In the genomic region with DNA sequence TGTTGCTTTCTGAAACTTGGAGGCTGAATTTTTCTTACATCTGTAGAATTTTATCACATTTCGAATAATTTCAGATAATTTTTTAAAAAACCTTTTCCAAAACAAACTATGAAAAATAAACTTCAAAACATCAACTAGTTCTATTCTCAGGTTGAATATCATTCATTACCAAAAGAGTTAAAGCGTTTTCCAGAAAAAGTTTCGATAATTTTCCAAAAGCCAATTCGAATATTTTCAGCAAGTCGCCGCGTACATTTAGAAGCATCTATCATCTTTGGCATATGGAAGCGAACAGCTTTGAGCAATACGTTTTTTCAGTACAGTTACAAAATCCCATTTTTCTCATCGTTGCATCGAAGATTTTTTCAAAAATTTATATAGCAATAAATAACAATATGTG, we compare ENCODE assay signal across 6 worm cellular contexts.
A peak's percentile ranks its signal among the peaks of the same experiment; 100 is the strongest.
TF ChIP-seq lines count a peak whose summit lies in the region.

No protein-coding gene starts in this region.

TF ChIP-seq in whole organism, L1 larva, 84 proteins besides CTCF, POLR2A, EP300 and RAD21 (continues in another document):
- TF ChIP-seq unc-130 (tag; optimal IDR thresholded peaks at IDR 0.05; lab: Kevin White, UChicago) (no peak), skn-1 (tag; optimal IDR thresholded peaks at IDR 0.05; lab: Kevin White, UChicago) (no peak), dsc-1 (tag; optimal IDR thresholded peaks at IDR 0.05; lab: Kevin White, UChicago) (no peak), egl-27 (tag; optimal IDR thresholded peaks at IDR 0.05; lab: Kevin White, UChicago) (no peak), nhr-84 (tag; optimal IDR thresholded peaks at IDR 0.05; lab: Kevin White, UChicago) (no peak), elt-3 (tag; optimal IDR thresholded peaks at IDR 0.05; lab: Kevin White, UChicago) (no peak), aly-2 (tag; optimal IDR thresholded peaks at IDR 0.05; lab: Kevin White, UChicago) (peak; percentile 91), sptf-1 (tag; optimal IDR thresholded peaks at IDR 0.05; lab: Kevin White, UChicago) (no peak), alr-1 (tag; optimal IDR thresholded peaks at IDR 0.05; lab: Kevin White, UChicago; ENCODE audit: borderline replicate concordance) (no peak), ceh-90 (tag; optimal IDR thresholded peaks at IDR 0.05; lab: Kevin White, UChicago) (no peak), snu-23 (GFP tag; optimal IDR thresholded peaks at IDR 0.05; lab: Kevin White, UChicago) (no peak), mef-2 (tag; optimal IDR thresholded peaks at IDR 0.05; lab: Kevin White, UChicago) (no peak), nhr-76 (tag; optimal IDR thresholded peaks at IDR 0.05; lab: Kevin White, UChicago) (no peak), isw-1 (GFP tag; IDR thresholded peaks at IDR 0.05; lab: Robert Waterston, UW) (no peak), ama-1 (optimal IDR thresholded peaks at IDR 0.05; lab: Kevin White, UChicago) (peak; percentile 81)

TF ChIP-seq in whole organism, L2 larva, 48 proteins besides CTCF, POLR2A, EP300 and RAD21:
- TF ChIP-seq nhr-129 (tag; optimal IDR thresholded peaks at IDR 0.05; lab: Kevin White, UChicago) (peak; percentile 6), lin-13 (GFP tag; optimal IDR thresholded peaks at IDR 0.05; lab: Kevin White, UChicago) (peak; percentile 11), lsy-2 (tag; optimal IDR thresholded peaks at IDR 0.05; lab: Kevin White, UChicago) (peak in 1 of 2 experiments; percentile 63), aly-2 (tag; optimal IDR thresholded peaks at IDR 0.05; lab: Kevin White, UChicago) (no peak), ZK546.5 (tag; optimal IDR thresholded peaks at IDR 0.05; lab: Kevin White, UChicago) (no peak), sma-3 (GFP tag; optimal IDR thresholded peaks at IDR 0.05; lab: Kevin White, UChicago) (peak; percentile 47), nhr-6 (tag; optimal IDR thresholded peaks at IDR 0.05; lab: Kevin White, UChicago) (peak; percentile 1), ama-1 (optimal IDR thresholded peaks at IDR 0.05; lab: Kevin White, UChicago) (peak; percentile 51), nhr-25 (tag; optimal IDR thresholded peaks at IDR 0.05; lab: Kevin White, UChicago) (peak; percentile 48), ztf-4 (tag; optimal IDR thresholded peaks at IDR 0.05; lab: Kevin White, UChicago) (peak; percentile 61), sem-4 (tag; optimal IDR thresholded peaks at IDR 0.05; lab: Kevin White, UChicago) (peak; percentile 64)
TF ChIP-seq in whole organism, L2 larva: peak in this region for 9.

TF ChIP-seq in whole organism, L3 larva, 47 proteins besides CTCF, POLR2A, EP300 and RAD21 (continues in another document):
- no peak for TF ChIP-seq hmg-11 (tag; optimal IDR thresholded peaks at IDR 0.05; lab: Kevin White, UChicago)
- TF ChIP-seq skn-1 (tag; optimal IDR thresholded peaks at IDR 0.05; lab: Kevin White, UChicago) = no peak
- peak; percentile 42 for TF ChIP-seq nhr-25 (tag; optimal IDR thresholded peaks at IDR 0.05; lab: Kevin White, UChicago)
- no peak for TF ChIP-seq fkh-2 (tag; optimal IDR thresholded peaks at IDR 0.05; lab: Kevin White, UChicago)
- no peak for TF ChIP-seq aly-2 (tag; optimal IDR thresholded peaks at IDR 0.05; lab: Kevin White, UChicago)
- peak; percentile 19 for TF ChIP-seq elt-2 (tag; optimal IDR thresholded peaks at IDR 0.05; lab: Kevin White, UChicago)
- no peak for TF ChIP-seq R02D3.7 (tag; optimal IDR thresholded peaks at IDR 0.05; lab: Kevin White, UChicago)
- peak in 1 of 3 experiments; percentile 9 for TF ChIP-seq elt-3 (tag; optimal IDR thresholded peaks at IDR 0.05; lab: Kevin White, UChicago)
- no peak for TF ChIP-seq nfya-1 (tag; optimal IDR thresholded peaks at IDR 0.05; lab: Kevin White, UChicago; ENCODE audit: insufficient read depth)
- no peak for TF ChIP-seq ZK546.5 (tag; optimal IDR thresholded peaks at IDR 0.05; lab: Kevin White, UChicago)
- peak; percentile 49 for TF ChIP-seq pha-4 (tag; optimal IDR thresholded peaks at IDR 0.05; lab: Kevin White, UChicago)
- TF ChIP-seq snpc-4 (tag; optimal IDR thresholded peaks at IDR 0.05; lab: Kevin White, UChicago) = no peak
- TF ChIP-seq unc-39 (tag; optimal IDR thresholded peaks at IDR 0.05; lab: Kevin White, UChicago) = no peak
- no peak for TF ChIP-seq mdl-1 (tag; optimal IDR thresholded peaks at IDR 0.05; lab: Kevin White, UChicago)
- TF ChIP-seq eor-1 (tag; optimal IDR thresholded peaks at IDR 0.05; lab: Kevin White, UChicago) = no peak
- no peak for TF ChIP-seq nhr-28 (tag; optimal IDR thresholded peaks at IDR 0.05; lab: Kevin White, UChicago)
- no peak for TF ChIP-seq lin-39 (tag; optimal IDR thresholded peaks at IDR 0.05; lab: Kevin White, UChicago)

TF ChIP-seq in whole organism, L4 larva, 104 proteins besides CTCF, POLR2A, EP300 and RAD21 (continues in another document):
- TF ChIP-seq lir-3 (tag; optimal IDR thresholded peaks at IDR 0.05; lab: Kevin White, UChicago) (no peak), rbr-2 (tag; optimal IDR thresholded peaks at IDR 0.05; lab: Kevin White, UChicago) (peak; percentile 6), lin-1 (GFP tag; IDR thresholded peaks at IDR 0.05; lab: Robert Waterston, UW) (no peak), mep-1 (tag; optimal IDR thresholded peaks at IDR 0.05; lab: Kevin White, UChicago) (peak; percentile 73), duxl-1 (tag; optimal IDR thresholded peaks at IDR 0.05; lab: Kevin White, UChicago; ENCODE audit: poor library complexity) (peak; percentile 4), lin-39 (tag; optimal IDR thresholded peaks at IDR 0.05; lab: Kevin White, UChicago) (no peak), mes-2 (tag; optimal IDR thresholded peaks at IDR 0.05; lab: Kevin White, UChicago; ENCODE audit: poor library complexity, severe bottlenecking) (peak; percentile 23), Y48G9A.11 (GFP tag; IDR thresholded peaks at IDR 0.05; lab: Robert Waterston, UW) (no peak), T26A8.4 (GFP tag; IDR thresholded peaks at IDR 0.05; lab: Robert Waterston, UW) (no peak), arid-1 (GFP tag; conservative IDR thresholded peaks at IDR 0.05; lab: Robert Waterston, UW) (peak; percentile 49; the same call in 1 of the 2 replicates), nhr-6 (tag; optimal IDR thresholded peaks at IDR 0.05; lab: Kevin White, UChicago) (no peak), spr-1 (tag; optimal IDR thresholded peaks at IDR 0.05; lab: Kevin White, UChicago) (no peak), ztf-7 (tag; optimal IDR thresholded peaks at IDR 0.05; lab: Kevin White, UChicago) (peak; percentile 27), aha-1 (tag; lab: Kevin White, UChicago) (no peak), nhr-25 (tag; optimal IDR thresholded peaks at IDR 0.05; lab: Kevin White, UChicago; ENCODE audit: borderline replicate concordance, insufficient read depth) (no peak), nhr-11 (tag; optimal IDR thresholded peaks at IDR 0.05; lab: Kevin White, UChicago) (no peak)

TF ChIP-seq in whole organism, late embryonic, 69 proteins besides CTCF, POLR2A, EP300 and RAD21:
- TF ChIP-seq ceh-30 (tag; optimal IDR thresholded peaks at IDR 0.05; lab: Kevin White, UChicago) (no peak), ama-1 (optimal IDR thresholded peaks at IDR 0.05; lab: Kevin White, UChicago) (peak; percentile 60)

TF ChIP-seq in whole organism, young adult, 124 proteins besides CTCF, POLR2A, EP300 and RAD21:
- TF ChIP-seq repo-1 (tag; optimal IDR thresholded peaks at IDR 0.05; lab: Kevin White, UChicago) = peak; percentile 76
- TF ChIP-seq hmg-1.2 (GFP tag; IDR thresholded peaks at IDR 0.05; lab: Robert Waterston, UW) = 0 out of 2 replicates have a peak, but pooled peaks have one; percentile 8
- peak; percentile 77; the same call in 1 of the 2 replicates for TF ChIP-seq nfyb-1 (GFP tag; IDR thresholded peaks at IDR 0.05; lab: Robert Waterston, UW)
- TF ChIP-seq gei-17 (GFP tag; optimal IDR thresholded peaks at IDR 0.05; lab: Kevin White, UChicago) = peak; percentile 41
- peak; percentile 35 for TF ChIP-seq ZK185.1 (tag; optimal IDR thresholded peaks at IDR 0.05; lab: Kevin White, UChicago; ENCODE audit: poor library complexity, severe bottlenecking)
- no peak for TF ChIP-seq mxl-1 (tag; optimal IDR thresholded peaks at IDR 0.05; lab: Kevin White, UChicago)
- no peak for TF ChIP-seq Y95B8A.8 (GFP tag; IDR thresholded peaks at IDR 0.05; lab: Robert Waterston, UW)
- TF ChIP-seq lin-40 (tag; optimal IDR thresholded peaks at IDR 0.05; lab: Kevin White, UChicago) = peak; percentile 50
- no peak for TF ChIP-seq cebp-1 (GFP tag; IDR thresholded peaks at IDR 0.05; lab: Robert Waterston, UW)
- TF ChIP-seq cebp-1 (tag; optimal IDR thresholded peaks at IDR 0.05; lab: Kevin White, UChicago) = peak; percentile 63
- peak; percentile 49 for TF ChIP-seq ama-1 (optimal IDR thresholded peaks at IDR 0.05; lab: Kevin White, UChicago)
- no peak for TF ChIP-seq ama-1 (GFP tag; optimal IDR thresholded peaks at IDR 0.05; lab: Kevin White, UChicago)
- no peak for TF ChIP-seq egrh-3 (GFP tag; IDR thresholded peaks at IDR 0.05; lab: Robert Waterston, UW)
- TF ChIP-seq B0035.1 (tag; optimal IDR thresholded peaks at IDR 0.05; lab: Kevin White, UChicago) = no peak
- TF ChIP-seq lin-54 (GFP tag; optimal IDR thresholded peaks at IDR 0.05; lab: Kevin White, UChicago) = peak; percentile 4
- TF ChIP-seq B0336.3 (GFP tag; IDR thresholded peaks at IDR 0.05; lab: Robert Waterston, UW) = 0 out of 2 replicates have a peak, but pooled peaks have one; percentile 59
- 0 out of 2 replicates have a peak, but pooled peaks have one; percentile 33 for TF ChIP-seq pbrm-1 (GFP tag; IDR thresholded peaks at IDR 0.05; lab: Robert Waterston, UW)
- TF ChIP-seq Y56A3A.18 (GFP tag; IDR thresholded peaks at IDR 0.05; lab: Robert Waterston, UW) = peak; percentile 55; the same call in 1 of the 2 replicates
- no peak for TF ChIP-seq ztf-3 (GFP tag; optimal IDR thresholded peaks at IDR 0.05; lab: Kevin White, UChicago)
- TF ChIP-seq ztf-18 (tag; optimal IDR thresholded peaks at IDR 0.05; lab: Kevin White, UChicago) = no peak
